Worm (Caenorhabditis elegans) whole organism, early embryonic: ENCODE data around the gene C53A3.3.
"Not testable (repeated sequence)": the region's sequence is repeated elsewhere in the genome, so short reads cannot be mapped to it uniquely, and the experiment has no call there.

ENCODE experiments used
- B0310.2 ChIP-seq: sonication (generic microtip); optimal IDR thresholded peaks from 2 replicates; lab custom pipeline; 2016; ENCODE audit warnings: mild to moderate bottlenecking, missing genetic modification characterization, missing compliant biosample characterization
- ama-1 ChIP-seq: fragments of 150-350 bp; optimal IDR thresholded peaks from 2 replicates; lab custom pipeline; 2014

DNA sequence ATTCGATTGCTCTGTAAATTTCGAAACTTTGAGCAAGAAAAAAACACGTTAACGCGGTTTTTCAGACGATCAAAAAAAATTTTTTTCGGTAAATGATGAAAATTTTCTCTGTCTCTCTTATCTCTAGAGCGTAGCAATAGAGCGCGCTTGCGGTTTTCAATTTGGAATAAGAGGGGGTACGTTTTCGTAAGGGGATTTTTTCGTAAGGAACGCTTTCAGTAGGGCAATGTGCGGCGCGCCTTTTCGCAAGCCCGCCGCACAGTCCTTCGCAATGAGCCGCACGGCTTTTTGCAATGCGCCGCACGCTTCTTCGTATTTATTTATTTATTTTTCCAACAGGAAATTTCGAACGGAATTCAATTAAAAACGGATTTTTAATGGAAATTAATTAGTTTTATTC, 20.6 kb downstream of the C53A3.3 start, which contains the start of gene F44E7.4:
- not testable (repeated sequence) for TF ChIP-seq B0310.2 (tag; lab: Kevin White, UChicago); ama-1 (lab: Kevin White, UChicago)
